Worm (Caenorhabditis elegans) whole organism, late embryonic: ENCODE measurements around the gene abhd-5.1.

Source experiments
- K02D7.2 ChIP-seq: sonication (generic microtip); optimal IDR thresholded peaks from 2 replicates; lab custom pipeline; 2017; ENCODE audit warnings: mild to moderate bottlenecking, missing genetic modification characterization, missing compliant biosample characterization
- ama-1 ChIP-seq: fragments of 150-350 bp; optimal IDR thresholded peaks from 2 replicates; lab custom pipeline; 2014
- ceh-14 ChIP-seq: sonication (generic microtip); optimal IDR thresholded peaks from 2 replicates; lab custom pipeline; 2016; ENCODE audit warnings: missing genotype, missing genetic modification characterization, missing compliant biosample characterization
- ceh-18 ChIP-seq: sonication (generic microtip); optimal IDR thresholded peaks from 2 replicates; lab custom pipeline; 2016; ENCODE audit warnings: missing genetic modification characterization, missing compliant biosample characterization
- ceh-19 ChIP-seq: fragments of 200-800 bp; sonication (Bioruptor generic); optimal IDR thresholded peaks from 2 replicates; lab custom pipeline; 2018; ENCODE audit warnings: mild to moderate bottlenecking, missing genetic modification characterization, missing compliant biosample characterization
- ceh-2 ChIP-seq: sonication (generic microtip); optimal IDR thresholded peaks from 2 replicates; lab custom pipeline; 2016; ENCODE audit warnings: missing genotype, missing genetic modification characterization, missing compliant biosample characterization
- ceh-24 ChIP-seq: sonication (generic microtip); optimal IDR thresholded peaks from 2 replicates; lab custom pipeline; 2016; ENCODE audit warnings: mild to moderate bottlenecking, missing genetic modification characterization, missing compliant biosample characterization
- ceh-30 ChIP-seq: fragments of 150-350 bp; optimal IDR thresholded peaks from 2 replicates; lab custom pipeline; 2014; ENCODE audit warnings: missing biosample characterization, missing genetic modification characterization
- ceh-31 ChIP-seq: sonication (generic microtip); optimal IDR thresholded peaks from 2 replicates; lab custom pipeline; 2016; ENCODE audit warnings: missing genetic modification characterization, missing compliant biosample characterization
- ceh-45 ChIP-seq: fragments of 200-800 bp; sonication (Bioruptor generic); IDR thresholded peaks from 2 replicates; pipeline ENCODE4 v1.3.6; 2022; ENCODE audit warnings: missing genetic modification reagents, missing genetic modification characterization, missing compliant biosample characterization
- ceh-48 ChIP-seq: sonication (generic microtip); optimal IDR thresholded peaks from 2 replicates; lab custom pipeline; 2016; ENCODE audit warnings: missing genetic modification characterization, inconsistent platforms, missing compliant biosample characterization
- ceh-9 ChIP-seq: sonication (generic microtip); optimal IDR thresholded peaks from 2 replicates; lab custom pipeline; 2016; ENCODE audit warnings: mild to moderate bottlenecking, missing genetic modification characterization, inconsistent platforms, missing compliant biosample characterization
- dve-1 ChIP-seq: sonication (generic microtip); optimal IDR thresholded peaks from 2 replicates; lab custom pipeline; 2017; ENCODE audit warnings: antibody characterized with exemption, mild to moderate bottlenecking, missing genetic modification characterization, missing compliant biosample characterization
- elt-2 ChIP-seq: sonication (generic microtip); optimal IDR thresholded peaks from 2 replicates; lab custom pipeline; 2016; ENCODE audit warnings: missing genetic modification reagents, missing genetic modification characterization, missing compliant biosample characterization
- elt-4 ChIP-seq: sonication (generic microtip); optimal IDR thresholded peaks from 2 replicates; lab custom pipeline; 2016; ENCODE audit warnings: missing genetic modification characterization, missing compliant biosample characterization
- ets-4 ChIP-seq: sonication (generic microtip); optimal IDR thresholded peaks from 2 replicates; lab custom pipeline; 2016; ENCODE audit warnings: missing genetic modification characterization, missing compliant biosample characterization
- fkh-10 ChIP-seq: fragments of 150-350 bp; optimal IDR thresholded peaks from 2 replicates; lab custom pipeline; 2014; ENCODE audit warnings: missing biosample characterization, missing genetic modification reagents, missing genetic modification characterization
- fkh-6 ChIP-seq: sonication (generic microtip); optimal IDR thresholded peaks from 2 replicates; lab custom pipeline; 2016; ENCODE audit warnings: missing genetic modification characterization, missing compliant biosample characterization
- hlh-13 ChIP-seq: fragments of 200-800 bp; sonication (Bioruptor generic); optimal IDR thresholded peaks from 2 replicates; lab custom pipeline; 2018; ENCODE audit warnings: mild to moderate bottlenecking, missing genetic modification characterization, missing compliant biosample characterization
- hlh-30 ChIP-seq: sonication (generic microtip); optimal IDR thresholded peaks from 2 replicates; lab custom pipeline; 2017; ENCODE audit warnings: antibody characterized with exemption, missing genetic modification characterization, missing compliant biosample characterization; ENCODE audit not compliant: insufficient read depth
- hlh-6 ChIP-seq: sonication (generic microtip); optimal IDR thresholded peaks from 2 replicates; lab custom pipeline; 2016; ENCODE audit warnings: missing genotype, missing genetic modification characterization, missing compliant biosample characterization
- hlh-8 ChIP-seq: sonication (generic microtip); optimal IDR thresholded peaks from 2 replicates; lab custom pipeline; 2016; ENCODE audit warnings: missing genotype, missing genetic modification characterization, missing compliant biosample characterization
- lim-6 ChIP-seq: sonication (generic microtip); optimal IDR thresholded peaks from 2 replicates; lab custom pipeline; 2016; ENCODE audit warnings: missing genetic modification characterization, missing compliant biosample characterization
- lin-11 ChIP-seq: fragments of 200-800 bp; sonication (Bioruptor generic); optimal IDR thresholded peaks from 2 replicates; lab custom pipeline; 2018; ENCODE audit warnings: mild to moderate bottlenecking, missing genetic modification characterization, missing compliant biosample characterization
- madf-2 ChIP-seq: sonication (generic microtip); optimal IDR thresholded peaks from 2 replicates; lab custom pipeline; 2017; ENCODE audit warnings: missing genetic modification characterization, missing compliant biosample characterization
- mec-3 ChIP-seq: sonication (generic microtip); optimal IDR thresholded peaks from 2 replicates; lab custom pipeline; 2016; ENCODE audit warnings: borderline replicate concordance, missing genetic modification characterization, missing compliant biosample characterization
- nfya-1 ChIP-seq: sonication (generic microtip); optimal IDR thresholded peaks from 2 replicates; lab custom pipeline; 2017; ENCODE audit warnings: missing genetic modification characterization, mild to moderate bottlenecking, missing compliant biosample characterization, antibody characterized with exemption, moderate library complexity
- nhr-232 ChIP-seq: sonication (generic microtip); optimal IDR thresholded peaks from 2 replicates; lab custom pipeline; 2016; ENCODE audit warnings: missing genetic modification characterization, missing compliant biosample characterization
- npax-4 ChIP-seq: sonication (generic microtip); optimal IDR thresholded peaks from 2 replicates; lab custom pipeline; 2016; ENCODE audit warnings: missing genetic modification characterization, missing compliant biosample characterization
- pat-9 ChIP-seq: fragments of 200-800 bp; sonication (Bioruptor generic); optimal IDR thresholded peaks from 2 replicates; lab custom pipeline; 2018; ENCODE audit warnings: mild to moderate bottlenecking, missing genetic modification characterization, moderate library complexity, missing compliant biosample characterization
- pqm-1 ChIP-seq: sonication (generic microtip); optimal IDR thresholded peaks from 2 replicates; lab custom pipeline; 2016; ENCODE audit warnings: missing genetic modification characterization, missing compliant biosample characterization
- ref-2 ChIP-seq: sonication (generic microtip); optimal IDR thresholded peaks from 2 replicates; lab custom pipeline; 2016; ENCODE audit warnings: missing genetic modification characterization, missing compliant biosample characterization
- rnt-1 ChIP-seq: sonication (generic microtip); optimal IDR thresholded peaks from 2 replicates; lab custom pipeline; 2016; ENCODE audit warnings: missing genetic modification characterization, missing compliant biosample characterization
- sdc-2 ChIP-seq: sonication (generic microtip); optimal IDR thresholded peaks from 2 replicates; lab custom pipeline; 2016; ENCODE audit warnings: missing genotype, missing genetic modification characterization, missing compliant biosample characterization
- sox-2 ChIP-seq: fragments of 200-800 bp; sonication (Bioruptor generic); IDR thresholded peaks from 2 replicates; pipeline ENCODE4 v1.3.6; 2022; ENCODE audit warnings: missing genetic modification reagents, missing genetic modification characterization, missing compliant biosample characterization
- syd-9 ChIP-seq: sonication (generic microtip); optimal IDR thresholded peaks from 2 replicates; lab custom pipeline; 2016; ENCODE audit warnings: mild to moderate bottlenecking, missing genetic modification characterization, moderate library complexity, missing compliant biosample characterization
- tbx-2 ChIP-seq: sonication (generic microtip); optimal IDR thresholded peaks from 2 replicates; lab custom pipeline; 2016; ENCODE audit warnings: missing genetic modification characterization, missing compliant biosample characterization
- tbx-7 ChIP-seq: sonication (generic microtip); optimal IDR thresholded peaks from 2 replicates; lab custom pipeline; 2016; ENCODE audit warnings: missing genotype, missing genetic modification characterization, missing compliant biosample characterization
- unc-3 ChIP-seq, 2 experiments: fragments of 200-800 bp in 1 of 2; sonication (Bioruptor generic) in 1 of 2; sonication (generic microtip) in 1 of 2; conservative IDR thresholded peaks in 1 of 2; optimal IDR thresholded peaks in 1 of 2; 2 replicates each; pipeline versions ENCODE4 v1.3.6 to Lab custom; 2016 to 2022; ENCODE audit warnings: missing compliant biosample characterization in 2 of 2, missing genetic modification characterization in 2 of 2, missing genetic modification reagents in 1 of 2
- zip-5 ChIP-seq: sonication (generic microtip); optimal IDR thresholded peaks from 2 replicates; lab custom pipeline; 2016; ENCODE audit warnings: missing genetic modification characterization, missing compliant biosample characterization

Gene abhd-5.1

DNA sequence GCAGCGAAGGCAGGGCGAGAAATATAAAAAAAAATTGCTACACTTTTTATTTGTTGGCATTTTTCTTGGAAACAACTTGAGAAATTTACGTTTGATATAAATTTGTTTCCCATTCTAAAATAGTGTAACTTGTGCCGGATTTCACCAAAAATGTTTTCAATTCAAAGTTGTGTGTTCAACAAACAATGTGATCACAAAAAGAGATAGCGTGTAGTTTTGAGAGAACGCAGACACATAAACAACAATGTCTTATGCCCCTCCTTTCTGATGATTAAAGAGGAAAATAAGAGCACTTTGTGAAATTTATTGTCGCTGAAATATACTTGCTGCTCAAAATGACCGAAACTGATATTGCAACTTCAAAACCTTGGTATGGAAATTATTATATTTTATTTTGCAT lies at the start of gene abhd-5.1:
Gene abhd-5.1, plus strand, starts transcription at position 230 of the 400 bp plus-strand sequence.
- TF ChIP-seq madf-2 (tag; lab: Kevin White, UChicago) (no peak), tbx-7 (tag; lab: Kevin White, UChicago) (no peak), nhr-232 (tag; lab: Kevin White, UChicago) (no peak), syd-9 (tag; lab: Kevin White, UChicago) (no peak), ref-2 (tag; lab: Kevin White, UChicago) (no peak), lin-11 (tag; lab: Kevin White, UChicago) (no peak), hlh-13 (no peak), mec-3 (no peak), unc-3 (GFP tag; conservative IDR thresholded peaks at IDR 0.05; lab: Robert Waterston, UW) (no peak), unc-3 (tag; optimal IDR thresholded peaks at IDR 0.05; lab: Kevin White, UChicago) (no peak), elt-4 (tag; lab: Kevin White, UChicago) (no peak), fkh-10 (GFP tag; lab: Kevin White, UChicago) (no peak), ceh-2 (tag; lab: Kevin White, UChicago) (no peak), ceh-19 (GFP tag; lab: Kevin White, UChicago) (no peak), fkh-6 (tag; lab: Kevin White, UChicago) (no peak), hlh-8 (tag; lab: Kevin White, UChicago) (no peak), sox-2 (no peak), ets-4 (no peak), rnt-1 (tag; lab: Kevin White, UChicago) (no peak), pat-9 (no peak), ceh-9 (tag; lab: Kevin White, UChicago) (no peak)

ce11 chrV:4800794-4801193 lies 46.7 kb upstream of the abhd-5.1 start, which contains the start of gene R02F11.1:
R02F11.1 (plus strand) TSS chrV:4801094.
- TF ChIP-seq ceh-14 (tag; lab: Kevin White, UChicago) (no peak), dve-1 (tag; lab: Kevin White, UChicago) (no peak), ceh-45 (GFP tag; lab: Robert Waterston, UW) (no peak), tbx-2 (tag; lab: Kevin White, UChicago) (no peak), ceh-19 (GFP tag; lab: Kevin White, UChicago) (no peak), ama-1 (lab: Kevin White, UChicago) (no peak), ceh-30 (tag; lab: Kevin White, UChicago) (no peak), npax-4 (tag; lab: Kevin White, UChicago) (no peak), ceh-31 (no peak)

DNA sequence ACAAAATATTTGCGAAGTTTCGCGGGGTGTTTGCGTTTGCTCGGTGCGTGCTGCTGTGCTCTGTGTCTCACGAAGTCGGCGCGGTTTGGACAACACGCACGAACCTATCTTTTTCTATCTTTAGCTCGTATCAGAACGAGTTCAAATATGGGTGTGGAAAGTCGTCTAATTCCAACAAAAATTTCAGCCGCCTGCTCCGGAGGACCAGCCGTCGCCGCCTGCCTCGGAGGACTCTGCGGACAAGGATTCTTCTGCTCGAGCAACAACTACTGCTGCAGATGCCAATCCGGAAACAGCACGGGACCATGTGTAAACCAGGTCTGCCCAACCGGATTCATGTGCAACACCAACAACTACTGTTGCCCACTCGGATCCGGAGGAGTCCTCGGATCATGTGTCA lies 45.5 kb upstream of the abhd-5.1 start:
- no peak for TF ChIP-seq nhr-232 (tag; lab: Kevin White, UChicago)
- TF ChIP-seq ceh-18 (tag; lab: Kevin White, UChicago), result no peak
- TF ChIP-seq syd-9 (tag; lab: Kevin White, UChicago), result no peak
- TF ChIP-seq pqm-1 (tag; lab: Kevin White, UChicago), result no peak
- no peak for TF ChIP-seq hlh-6 (tag; lab: Kevin White, UChicago)
- no peak for TF ChIP-seq dve-1 (tag; lab: Kevin White, UChicago)
- TF ChIP-seq, all 69 proteins: peak for 0

DNA sequence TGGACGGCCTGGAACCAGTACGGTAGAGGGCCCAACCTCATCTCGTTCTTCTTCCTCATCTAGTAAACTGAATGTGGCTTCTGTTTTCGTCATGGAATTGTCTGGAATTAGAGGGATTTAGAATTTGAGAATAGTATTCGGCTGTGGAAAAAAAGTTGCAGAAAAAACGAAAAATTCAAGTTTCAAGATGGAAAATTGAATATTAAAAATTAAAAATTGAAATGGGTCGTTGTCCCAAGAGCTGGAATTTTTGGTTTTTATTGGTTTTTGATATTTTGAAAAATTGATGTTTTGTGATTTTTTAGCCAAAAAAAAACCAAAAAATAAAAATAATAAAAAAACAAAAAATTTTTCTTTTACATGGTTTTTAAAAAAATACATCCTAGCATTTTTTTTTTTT lies 41.6 kb upstream of the abhd-5.1 start, which contains the start of gene R02F11.3:
Gene R02F11.3, minus strand, starts transcription at position 101 of the 400 bp plus-strand sequence.
- no peak for TF ChIP-seq zip-5 (tag; lab: Kevin White, UChicago)
- TF ChIP-seq hlh-30, result no peak
- no peak for TF ChIP-seq tbx-2 (tag; lab: Kevin White, UChicago)
- no peak for TF ChIP-seq rnt-1 (tag; lab: Kevin White, UChicago)
- TF ChIP-seq K02D7.2, result no peak
- TF ChIP-seq ceh-14 (tag; lab: Kevin White, UChicago), result no peak
- TF ChIP-seq ceh-45 (GFP tag; lab: Robert Waterston, UW), result no peak
- no peak for TF ChIP-seq sdc-2
- TF ChIP-seq ceh-48 (tag; lab: Kevin White, UChicago), result no peak
- TF ChIP-seq npax-4 (tag; lab: Kevin White, UChicago), result no peak
- TF ChIP-seq elt-2 (tag; lab: Kevin White, UChicago), result no peak
- TF ChIP-seq lim-6, result no peak
- TF ChIP-seq fkh-10 (GFP tag; lab: Kevin White, UChicago), result no peak
- no peak for TF ChIP-seq nfya-1
- no peak for TF ChIP-seq ceh-24
- TF ChIP-seq, all 69 proteins: peak for 0
